Fruit fly (Drosophila melanogaster): Measurements from ENCODE around the gene CG33271.

CG33271 gene

DNA sequence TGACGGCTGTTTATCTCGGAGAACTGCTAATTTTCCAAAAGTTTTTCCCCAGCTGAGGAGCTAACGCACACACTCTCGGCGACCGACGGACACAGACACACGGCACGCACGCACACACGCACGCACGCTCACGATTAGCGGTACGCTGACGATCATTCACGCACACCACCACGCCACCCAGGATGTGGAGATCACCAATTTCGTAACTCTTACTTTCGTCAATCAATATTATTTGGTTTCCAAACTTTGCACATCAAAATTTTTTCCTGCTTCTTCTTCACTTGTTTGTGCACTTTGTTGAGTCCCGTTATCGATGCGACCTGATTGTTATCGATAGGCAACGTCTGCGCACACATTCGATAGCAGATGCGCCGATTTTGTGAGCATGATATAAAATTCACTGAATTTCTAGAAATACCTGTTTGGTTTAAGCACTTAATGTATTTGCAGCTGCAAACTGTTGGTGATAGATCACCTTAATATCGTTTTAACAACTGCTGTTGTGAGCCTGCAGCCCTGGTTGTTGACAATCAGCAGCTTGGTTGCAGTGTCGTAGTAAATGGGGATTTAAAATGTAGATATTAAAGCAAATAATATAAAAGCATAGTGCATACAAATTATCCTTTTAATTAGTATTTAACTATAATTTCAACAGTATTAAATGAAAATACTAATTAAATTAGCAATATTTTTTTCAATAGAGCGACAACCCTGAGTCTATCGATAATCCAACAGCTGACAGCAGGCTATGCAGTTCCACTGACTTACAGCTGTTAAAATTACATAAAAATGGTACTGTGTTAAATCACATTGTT is 15.1 kb downstream of the CG33271 start, which contains the start of the genes CG7394 and Mob2 (continued):
- peak; percentile 59 for TF ChIP-seq Ravus (GFP tag; IDR thresholded peaks at IDR 0.05)
- no peak for TF ChIP-seq sc (optimal IDR thresholded peaks at IDR 0.05)
- TF ChIP-seq sc (GFP tag; optimal IDR thresholded peaks at IDR 0.05): peak; percentile 65
- peak; percentile 64 for TF ChIP-seq GATAe (GFP tag; conservative IDR thresholded peaks at IDR 0.05)
- TF ChIP-seq CG11723 (GFP tag; optimal IDR thresholded peaks at IDR 0.05): peak; percentile 67
- TF ChIP-seq CG15073 (GFP tag; optimal IDR thresholded peaks at IDR 0.05): peak; percentile 44
- TF ChIP-seq H15 (GFP tag; IDR thresholded peaks at IDR 0.05): peak; percentile 88
- peak; percentile 12 for TF ChIP-seq CG15479 (GFP tag; optimal IDR thresholded peaks at IDR 0.05)
- TF ChIP-seq CG9727 (GFP tag; optimal IDR thresholded peaks at IDR 0.05): peak; percentile 93
- TF ChIP-seq ham (GFP tag; IDR thresholded peaks at IDR 0.05): 0 out of 2 replicates have a peak, but pooled peaks have one; percentile 7
- TF ChIP-seq tna (GFP tag; IDR thresholded peaks at IDR 0.05; ENCODE audit: partially characterized antibody): peak; percentile 79
- peak; percentile 60 for TF ChIP-seq Neu2 (GFP tag; optimal IDR thresholded peaks at IDR 0.05; ENCODE audit: borderline replicate concordance)
- TF ChIP-seq CG11456 (GFP tag; IDR thresholded peaks at IDR 0.05): peak; percentile 93
- TF ChIP-seq Bteb2 (GFP tag; optimal IDR thresholded peaks at IDR 0.05): peak; percentile 85
- TF ChIP-seq Camta (GFP tag; optimal IDR thresholded peaks at IDR 0.05): peak; percentile 81
- TF ChIP-seq Hsf (GFP tag; optimal IDR thresholded peaks at IDR 0.05): peak; percentile 93
- TF ChIP-seq CG34422 (GFP tag; IDR thresholded peaks at IDR 0.05): peak; percentile 81
- peak; percentile 67 for TF ChIP-seq btn (GFP tag; optimal IDR thresholded peaks at IDR 0.05)
- TF ChIP-seq aop (GFP tag; IDR thresholded peaks at IDR 0.05): no peak
- TF ChIP-seq CG11247 (GFP tag; IDR thresholded peaks at IDR 0.05): peak; percentile 92
- peak; percentile 60; the same call in 2 of the 3 replicates for TF ChIP-seq hb (GFP tag; IDR thresholded peaks at IDR 0.05; ENCODE audit: partially characterized antibody)
- peak; percentile 75 for TF ChIP-seq CG3065 (GFP tag; optimal IDR thresholded peaks at IDR 0.05)
- peak; percentile 73 for TF ChIP-seq nerfin-1 (tag; optimal IDR thresholded peaks at IDR 0.05)
- no peak; the same call in 1 of the 2 replicates for TF ChIP-seq dan (GFP tag; IDR thresholded peaks at IDR 0.05)
- no peak for TF ChIP-seq Tbp (GFP tag; optimal IDR thresholded peaks at IDR 0.05)
- peak; percentile 79 for TF ChIP-seq inv (GFP tag; IDR thresholded peaks at IDR 0.05; ENCODE audit: partially characterized antibody)
- TF ChIP-seq phol (tag; optimal IDR thresholded peaks at IDR 0.05): peak; percentile 90
- TF ChIP-seq hbn (GFP tag; IDR thresholded peaks at IDR 0.05; ENCODE audit: partially characterized antibody): peak; percentile 81; the same call in 1 of the 2 replicates
- TF ChIP-seq emc (GFP tag; optimal IDR thresholded peaks at IDR 0.05): peak; percentile 65
- peak; percentile 20 for TF ChIP-seq p53 (GFP tag; optimal IDR thresholded peaks at IDR 0.05)
- peak; percentile 89 for TF ChIP-seq CG16813 (GFP tag; IDR thresholded peaks at IDR 0.05; ENCODE audit: partially characterized antibody)
- TF ChIP-seq Kr (GFP tag; optimal IDR thresholded peaks at IDR 0.05): no peak
- peak; percentile 55 for TF ChIP-seq fu2 (GFP tag; optimal IDR thresholded peaks at IDR 0.05)
- TF ChIP-seq CG6272 (GFP tag; IDR thresholded peaks at IDR 0.05): peak; percentile 84
- TF ChIP-seq CG17912 (GFP tag; optimal IDR thresholded peaks at IDR 0.05): peak; percentile 52
- TF ChIP-seq ato (GFP tag; IDR thresholded peaks at IDR 0.05; ENCODE audit: partially characterized antibody): peak; percentile 62
- no peak for TF ChIP-seq Dfd (GFP tag; optimal IDR thresholded peaks at IDR 0.05)
- TF ChIP-seq CG6813 (GFP tag; optimal IDR thresholded peaks at IDR 0.05): peak; percentile 72
- peak; percentile 67 for TF ChIP-seq CG10321 (GFP tag; IDR thresholded peaks at IDR 0.05)
- peak; percentile 94 for TF ChIP-seq Dll (GFP tag; IDR thresholded peaks at IDR 0.05; ENCODE audit: partially characterized antibody)
- peak; percentile 74 for TF ChIP-seq CG17568 (GFP tag; optimal IDR thresholded peaks at IDR 0.05)
- peak; percentile 79 for TF ChIP-seq Oaz (GFP tag; IDR thresholded peaks at IDR 0.05)
- TF ChIP-seq CG3407 (GFP tag; optimal IDR thresholded peaks at IDR 0.05): peak; percentile 62
- TF ChIP-seq CG4282 (GFP tag; optimal IDR thresholded peaks at IDR 0.05): peak; percentile 49
- TF ChIP-seq Usf (GFP tag; optimal IDR thresholded peaks at IDR 0.05): peak; percentile 48
- TF ChIP-seq CHES-1-like (GFP tag; optimal IDR thresholded peaks at IDR 0.05): peak; percentile 88
- no peak for TF ChIP-seq lov (optimal IDR thresholded peaks at IDR 0.05)
- peak; percentile 79; the same call in 1 of the 3 replicates for TF ChIP-seq lov (GFP tag; IDR thresholded peaks at IDR 0.05)
- TF ChIP-seq gcm2 (GFP tag; optimal IDR thresholded peaks at IDR 0.05): peak; percentile 41

Measured in whole organism, embryonic.